Fruit fly (Drosophila melanogaster): ENCODE measurements around the gene Ns3.

The Ns3 gene

dm6 chrX:1482840-1483518, 19.0 kb upstream of the Ns3 start, which contains the start of the genes sta and inc (continued):
- peak; percentile 80 for TF ChIP-seq Dbx (GFP tag; IDR thresholded peaks at IDR 0.05)
- peak; percentile 89 for TF ChIP-seq nom (GFP tag; optimal IDR thresholded peaks at IDR 0.05)
- peak; percentile 92 for TF ChIP-seq E2f2 (GFP tag; IDR thresholded peaks at IDR 0.05)
- peak; percentile 38; the same call in 1 of the 2 replicates for TF ChIP-seq inv (GFP tag; IDR thresholded peaks at IDR 0.05; ENCODE audit: partially characterized antibody)
- TF ChIP-seq H2.0 (GFP tag; IDR thresholded peaks at IDR 0.05): 0 out of 2 replicates have a peak, but pooled peaks have one; percentile 5
- TF ChIP-seq exex (tag; optimal IDR thresholded peaks at IDR 0.05): no peak
- peak; percentile 97 for TF ChIP-seq phol (tag; optimal IDR thresholded peaks at IDR 0.05)
- TF ChIP-seq CG10147 (GFP tag; optimal IDR thresholded peaks at IDR 0.05): peak; percentile 55
- 0 out of 3 replicates have a peak, but pooled peaks have one; percentile 27 for TF ChIP-seq z (GFP tag; IDR thresholded peaks at IDR 0.05)
- no peak for TF ChIP-seq aop (GFP tag; IDR thresholded peaks at IDR 0.05)
- peak; percentile 69 for TF ChIP-seq gsb-n (tag; optimal IDR thresholded peaks at IDR 0.05)
- TF ChIP-seq CG8359 (GFP tag; optimal IDR thresholded peaks at IDR 0.05; ENCODE audit: borderline replicate concordance): peak; percentile 10
- TF ChIP-seq CG5953 (GFP tag; IDR thresholded peaks at IDR 0.05): no peak
- TF ChIP-seq CG17186 (GFP tag; optimal IDR thresholded peaks at IDR 0.05): peak; percentile 84
- peak; percentile 76 for TF ChIP-seq sens (GFP tag)
- peak; percentile 49 for TF ChIP-seq dmrt99B (tag; optimal IDR thresholded peaks at IDR 0.05)
- no peak for TF ChIP-seq Ptx1 (GFP tag; IDR thresholded peaks at IDR 0.05)
- TF ChIP-seq CG3726 (GFP tag; IDR thresholded peaks at IDR 0.05): no peak
- TF ChIP-seq nerfin-1 (tag; optimal IDR thresholded peaks at IDR 0.05): peak; percentile 85
- no peak for TF ChIP-seq lov (optimal IDR thresholded peaks at IDR 0.05)
- TF ChIP-seq lov (GFP tag; IDR thresholded peaks at IDR 0.05): peak; percentile 71; the same call in 1 of the 3 replicates
- no peak for TF ChIP-seq Hmx (GFP tag; optimal IDR thresholded peaks at IDR 0.05)
- TF ChIP-seq Atf3 (GFP tag; optimal IDR thresholded peaks at IDR 0.05): no peak
- TF ChIP-seq rib (GFP tag; IDR thresholded peaks at IDR 0.05): peak; percentile 79; the same call in 1 of the 2 replicates
- TF ChIP-seq stwl (tag; optimal IDR thresholded peaks at IDR 0.05): peak; percentile 62
- TF ChIP-seq CG8944 (GFP tag; optimal IDR thresholded peaks at IDR 0.05): peak; percentile 15
- TF ChIP-seq CG12942 (GFP tag; optimal IDR thresholded peaks at IDR 0.05): no peak
- peak; percentile 99 for TF ChIP-seq CG9797 (GFP tag; optimal IDR thresholded peaks at IDR 0.05)
- TF ChIP-seq CG17829 (tag; optimal IDR thresholded peaks at IDR 0.05): peak; percentile 99
- TF ChIP-seq trem (tag; optimal IDR thresholded peaks at IDR 0.05): peak; percentile 81
- no peak for TF ChIP-seq ro (GFP tag; IDR thresholded peaks at IDR 0.05)
- peak; percentile 61 for TF ChIP-seq CG7839 (tag; optimal IDR thresholded peaks at IDR 0.05)
- TF ChIP-seq Antp (GFP tag; optimal IDR thresholded peaks at IDR 0.05): peak; percentile 31
- TF ChIP-seq CoRest (tag; optimal IDR thresholded peaks at IDR 0.05): peak; percentile 44
- TF ChIP-seq chn (GFP tag; optimal IDR thresholded peaks at IDR 0.05): peak; percentile 59
- TF ChIP-seq croc (GFP tag; conservative IDR thresholded peaks at IDR 0.05): no peak; the same call in 2 of the 3 replicates
- TF ChIP-seq ranshi (GFP tag; IDR thresholded peaks at IDR 0.05): peak; percentile 52; the same call in 1 of the 2 replicates
- TF ChIP-seq CG17612 (GFP tag; IDR thresholded peaks at IDR 0.05): no peak
- peak; percentile 42 for TF ChIP-seq pho (GFP tag; optimal IDR thresholded peaks at IDR 0.05)
- TF ChIP-seq br (optimal IDR thresholded peaks at IDR 0.05): no peak
- peak; percentile 74; the same call in 2 of the 3 replicates for TF ChIP-seq CG11456 (GFP tag; IDR thresholded peaks at IDR 0.05)
- TF ChIP-seq al (GFP tag; IDR thresholded peaks at IDR 0.05): no peak
- TF ChIP-seq NfI (GFP tag; optimal IDR thresholded peaks at IDR 0.05): peak; percentile 75
- TF ChIP-seq Max (GFP tag; optimal IDR thresholded peaks at IDR 0.05): peak; percentile 61
- TF ChIP-seq YL-1 (GFP tag; optimal IDR thresholded peaks at IDR 0.05): peak; percentile 94
- TF ChIP-seq CG8290 (GFP tag; optimal IDR thresholded peaks at IDR 0.05): peak; percentile 34
- peak in 1 of 2 experiments; percentile 91 for TF ChIP-seq CG8290 (tag; optimal IDR thresholded peaks at IDR 0.05)
- TF ChIP-seq nau (GFP tag; optimal IDR thresholded peaks at IDR 0.05): no peak
- TF ChIP-seq Dek (tag; optimal IDR thresholded peaks at IDR 0.05): peak; percentile 50
- TF ChIP-seq bowl (GFP tag; IDR thresholded peaks at IDR 0.05): peak; percentile 55; the same call in 1 of the 2 replicates
- peak; percentile 66 for TF ChIP-seq CG2202 (tag; optimal IDR thresholded peaks at IDR 0.05)

Data from whole organism, embryonic.